Worm (Caenorhabditis elegans): ENCODE measurements around the gene sra-12.

sra-12 gene

ce11 chrII:10950107-10950679 is 45.9 kb upstream of the sra-12 start, which contains the start of gene gst-5 (continued):
- TF ChIP-seq unc-130 (tag; optimal IDR thresholded peaks at IDR 0.05): no peak
- no peak for TF ChIP-seq lin-13 (GFP tag; optimal IDR thresholded peaks at IDR 0.05)
- TF ChIP-seq mdl-1 (tag; optimal IDR thresholded peaks at IDR 0.05): peak in 1 of 2 experiments; percentile 9
- TF ChIP-seq dsc-1 (tag; optimal IDR thresholded peaks at IDR 0.05): no peak
- TF ChIP-seq lin-35 (GFP tag; optimal IDR thresholded peaks at IDR 0.05): peak in 1 of 2 experiments; percentile 53
- TF ChIP-seq tbx-2 (tag; optimal IDR thresholded peaks at IDR 0.05): peak; percentile 44
- TF ChIP-seq ceh-8 (GFP tag; optimal IDR thresholded peaks at IDR 0.05): no peak
- peak; percentile 19; the same call in 1 of the 2 replicates for TF ChIP-seq nhr-19 (GFP tag; conservative IDR thresholded peaks at IDR 0.05)
- TF ChIP-seq rnt-1 (tag; optimal IDR thresholded peaks at IDR 0.05): peak; percentile 71
- no peak for TF ChIP-seq C04F5.9 (tag; optimal IDR thresholded peaks at IDR 0.05)
- TF ChIP-seq blmp-1 (tag; optimal IDR thresholded peaks at IDR 0.05): peak; percentile 68
- TF ChIP-seq nhr-84 (tag; optimal IDR thresholded peaks at IDR 0.05): no peak
- no peak for TF ChIP-seq ztf-4 (tag; optimal IDR thresholded peaks at IDR 0.05)
- no peak for TF ChIP-seq aha-1 (tag; optimal IDR thresholded peaks at IDR 0.05)
- TF ChIP-seq unc-30 (tag; optimal IDR thresholded peaks at IDR 0.05): no peak
- TF ChIP-seq fkh-4 (tag; optimal IDR thresholded peaks at IDR 0.05; ENCODE audit: borderline replicate concordance): no peak
- TF ChIP-seq nhr-77 (tag; optimal IDR thresholded peaks at IDR 0.05): peak; percentile 54
- no peak for TF ChIP-seq elt-3 (tag; optimal IDR thresholded peaks at IDR 0.05)
- peak in 1 of 2 experiments; percentile 13 for TF ChIP-seq egl-27 (tag; optimal IDR thresholded peaks at IDR 0.05)
- TF ChIP-seq efl-1 (optimal IDR thresholded peaks at IDR 0.05): peak; percentile 51 to 59
- peak; percentile 50 to 91 for TF ChIP-seq efl-1 (GFP tag; optimal IDR thresholded peaks at IDR 0.05 in 1 of 2)
- TF ChIP-seq nhr-90 (tag; optimal IDR thresholded peaks at IDR 0.05; ENCODE audit: poor library complexity): peak; percentile 43
- TF ChIP-seq unc-86 (tag; optimal IDR thresholded peaks at IDR 0.05): no peak
- no peak for TF ChIP-seq aly-2 (tag; optimal IDR thresholded peaks at IDR 0.05)
- TF ChIP-seq lin-15B (tag; optimal IDR thresholded peaks at IDR 0.05): no peak
- TF ChIP-seq nhr-28 (tag; optimal IDR thresholded peaks at IDR 0.05): peak; percentile 59
- TF ChIP-seq unc-98 (GFP tag; IDR thresholded peaks at IDR 0.05): no peak
- TF ChIP-seq tlp-1 (tag; optimal IDR thresholded peaks at IDR 0.05): no peak
- TF ChIP-seq hlh-4 (tag; optimal IDR thresholded peaks at IDR 0.05): no peak
- no peak for TF ChIP-seq F16B12.6 (tag; optimal IDR thresholded peaks at IDR 0.05)
- TF ChIP-seq zip-4 (GFP tag; optimal IDR thresholded peaks at IDR 0.05): peak; percentile 41
- no peak for TF ChIP-seq ets-5 (GFP tag; IDR thresholded peaks at IDR 0.05)
- no peak for TF ChIP-seq ceh-88 (GFP tag; IDR thresholded peaks at IDR 0.05)
- no peak for TF ChIP-seq C34B4.2 (tag; optimal IDR thresholded peaks at IDR 0.05)
- no peak for TF ChIP-seq snpc-4 (tag; optimal IDR thresholded peaks at IDR 0.05)
- TF ChIP-seq fos-1 (tag; optimal IDR thresholded peaks at IDR 0.05): no peak
- TF ChIP-seq Y116A8C.19 (tag; optimal IDR thresholded peaks at IDR 0.05; ENCODE audit: borderline replicate concordance): no peak
- no peak for TF ChIP-seq ama-1 (optimal IDR thresholded peaks at IDR 0.05)
- TF ChIP-seq isw-1 (GFP tag; IDR thresholded peaks at IDR 0.05): peak; percentile 27
- no peak for TF ChIP-seq ztf-11 (tag; optimal IDR thresholded peaks at IDR 0.05)
- TF ChIP-seq snu-23 (GFP tag; optimal IDR thresholded peaks at IDR 0.05): peak; percentile 67
- TF ChIP-seq xbp-1 (tag; optimal IDR thresholded peaks at IDR 0.05): peak; percentile 27

ce11 chrII:10949383-10949782 is 45.1 kb upstream of the sra-12 start:
- TF ChIP-seq elt-2 (tag; optimal IDR thresholded peaks at IDR 0.05): peak; percentile 20
- TF ChIP-seq mep-1 (tag; optimal IDR thresholded peaks at IDR 0.05): no peak
- TF ChIP-seq unc-30 (tag; optimal IDR thresholded peaks at IDR 0.05): no peak
- no peak for TF ChIP-seq hlh-4 (tag; optimal IDR thresholded peaks at IDR 0.05)
- TF ChIP-seq ceh-63 (GFP tag; optimal IDR thresholded peaks at IDR 0.05): no peak
- TF ChIP-seq lin-35 (GFP tag; optimal IDR thresholded peaks at IDR 0.05): peak in 1 of 2 experiments; percentile 2

All from whole organism, L1 larva.